Fruit fly (Drosophila melanogaster): Measurements from ENCODE around the gene Smr.

Smr gene

DNA sequence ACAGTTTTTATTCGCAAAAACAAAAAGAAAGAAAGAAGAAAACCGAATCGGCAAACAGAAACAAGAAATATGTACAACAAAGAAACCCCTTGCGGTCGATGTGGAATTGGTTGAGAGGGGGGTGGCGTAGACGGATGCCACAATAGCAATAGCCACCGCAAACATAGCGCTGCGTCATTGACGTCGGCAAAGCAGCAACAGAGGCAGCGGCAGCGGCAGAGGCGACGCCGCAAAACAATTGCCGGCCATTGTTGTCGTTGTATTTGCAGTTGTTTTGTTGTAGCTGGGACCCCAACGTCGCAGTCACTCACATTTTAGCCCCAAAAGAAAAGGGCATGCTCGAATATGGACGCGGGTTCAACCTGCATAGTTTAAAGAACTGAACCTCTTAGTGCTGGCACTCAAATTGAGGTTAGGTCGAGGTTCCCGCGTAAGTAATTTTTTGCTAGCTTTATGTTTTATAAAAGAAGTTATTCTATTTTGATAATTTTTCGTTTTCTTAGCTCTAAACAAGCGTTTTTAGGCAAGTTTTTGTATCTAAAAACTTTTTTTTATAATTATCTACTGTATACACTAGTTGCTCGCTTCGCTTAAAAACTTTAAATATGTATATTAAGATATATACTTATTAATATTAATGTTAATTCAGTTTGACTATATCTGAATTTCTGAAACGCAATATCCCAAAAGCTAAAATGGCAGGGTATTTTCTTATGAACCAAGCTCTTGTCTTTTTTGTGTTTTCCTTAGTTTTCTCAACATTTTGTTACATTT is 13.4 kb upstream of the Smr start (continued):
- peak; percentile 63 for TF ChIP-seq sens (GFP tag)
- TF ChIP-seq unc-4 (GFP tag; IDR thresholded peaks at IDR 0.05; ENCODE audit: partially characterized antibody) = no peak
- TF ChIP-seq fd64A (GFP tag; optimal IDR thresholded peaks at IDR 0.05) = no peak
- TF ChIP-seq trem (tag; optimal IDR thresholded peaks at IDR 0.05) = no peak
- no peak for TF ChIP-seq gfzf (GFP tag; optimal IDR thresholded peaks at IDR 0.05)
- no peak for TF ChIP-seq zf30C (GFP tag; optimal IDR thresholded peaks at IDR 0.05)
- TF ChIP-seq CG15514 (GFP tag; optimal IDR thresholded peaks at IDR 0.05) = peak; percentile 52
- TF ChIP-seq lab (GFP tag; optimal IDR thresholded peaks at IDR 0.05) = peak; percentile 65
- peak; percentile 76 for TF ChIP-seq HLH54F (GFP tag; optimal IDR thresholded peaks at IDR 0.05)
- peak; percentile 46 for TF ChIP-seq CG10654 (GFP tag; optimal IDR thresholded peaks at IDR 0.05)
- TF ChIP-seq HmgD (GFP tag; optimal IDR thresholded peaks at IDR 0.05) = no peak
- no peak for TF ChIP-seq B-H2 (GFP tag; optimal IDR thresholded peaks at IDR 0.05)
- TF ChIP-seq CG7963 (GFP tag; IDR thresholded peaks at IDR 0.05; ENCODE audit: partially characterized antibody) = no peak
- TF ChIP-seq Hmr (GFP tag; optimal IDR thresholded peaks at IDR 0.05) = peak; percentile 88
- TF ChIP-seq D19A (tag; optimal IDR thresholded peaks at IDR 0.05) = peak; percentile 85
- no peak for TF ChIP-seq CG17802 (tag; optimal IDR thresholded peaks at IDR 0.05)
- no peak for TF ChIP-seq gro (GFP tag; optimal IDR thresholded peaks at IDR 0.05)
- TF ChIP-seq CG10274 (GFP tag; optimal IDR thresholded peaks at IDR 0.05) = peak; percentile 67
- peak; percentile 51 for TF ChIP-seq CG17359 (tag; optimal IDR thresholded peaks at IDR 0.05)
- TF ChIP-seq Elba2 (GFP tag; optimal IDR thresholded peaks at IDR 0.05) = no peak
- peak; percentile 91 for TF ChIP-seq Rfx (GFP tag; IDR thresholded peaks at IDR 0.05)
- TF ChIP-seq Sry-β (GFP tag; optimal IDR thresholded peaks at IDR 0.05) = peak; percentile 30
- no peak for TF ChIP-seq pan (optimal IDR thresholded peaks at IDR 0.05)
- peak in 1 of 2 experiments; percentile 70 for TF ChIP-seq pan (GFP tag; optimal IDR thresholded peaks at IDR 0.05 in 1 of 2, IDR thresholded peaks at IDR 0.05 in 1 of 2)
- peak; percentile 71 for TF ChIP-seq CG9609 (GFP tag; optimal IDR thresholded peaks at IDR 0.05)
- TF ChIP-seq tio (GFP tag; optimal IDR thresholded peaks at IDR 0.05) = peak; percentile 75
- peak; percentile 86 for TF ChIP-seq CG32532 (GFP tag; IDR thresholded peaks at IDR 0.05)
- TF ChIP-seq corto (GFP tag; optimal IDR thresholded peaks at IDR 0.05) = no peak
- peak; percentile 84 for TF ChIP-seq dysf (GFP tag; IDR thresholded peaks at IDR 0.05)
- TF ChIP-seq CG17385 (GFP tag; optimal IDR thresholded peaks at IDR 0.05) = peak; percentile 50
- TF ChIP-seq klu (GFP tag; IDR thresholded peaks at IDR 0.05) = peak; percentile 62; the same call in 1 of the 2 replicates
- TF ChIP-seq nerfin-2 (GFP tag; IDR thresholded peaks at IDR 0.05; ENCODE audit: partially characterized antibody) = no peak
- TF ChIP-seq Side (GFP tag; optimal IDR thresholded peaks at IDR 0.05) = no peak
- TF ChIP-seq CG12744 (GFP tag; optimal IDR thresholded peaks at IDR 0.05) = no peak
- TF ChIP-seq CG34422 (GFP tag; IDR thresholded peaks at IDR 0.05) = peak; percentile 59; the same call in 2 of the 3 replicates
- TF ChIP-seq gem (tag; optimal IDR thresholded peaks at IDR 0.05) = peak; percentile 91
- no peak for TF ChIP-seq NC2α (GFP tag; optimal IDR thresholded peaks at IDR 0.05)
- TF ChIP-seq pita (GFP tag; optimal IDR thresholded peaks at IDR 0.05) = no peak
- peak; percentile 60; the same call in 1 of the 2 replicates for TF ChIP-seq Taf1 (GFP tag; IDR thresholded peaks at IDR 0.05)
- peak; percentile 74 for TF ChIP-seq Hand (GFP tag; optimal IDR thresholded peaks at IDR 0.05)
- peak; percentile 33 for TF ChIP-seq cwo (GFP tag; optimal IDR thresholded peaks at IDR 0.05)
- TF ChIP-seq ci (GFP tag; IDR thresholded peaks at IDR 0.05) = peak; percentile 44; the same call in 2 of the 3 replicates
- TF ChIP-seq CG3847 (GFP tag; IDR thresholded peaks at IDR 0.05) = peak; percentile 83
- TF ChIP-seq kay (GFP tag; optimal IDR thresholded peaks at IDR 0.05) = no peak
- peak; percentile 28 for TF ChIP-seq CG14710 (tag; optimal IDR thresholded peaks at IDR 0.05)
- peak; percentile 59 for TF ChIP-seq unpg (GFP tag; optimal IDR thresholded peaks at IDR 0.05)
- no peak for TF ChIP-seq CG15479 (GFP tag; optimal IDR thresholded peaks at IDR 0.05)
- TF ChIP-seq Atf6 (GFP tag; IDR thresholded peaks at IDR 0.05) = peak; percentile 49; the same call in 1 of the 2 replicates
- TF ChIP-seq NK7.1 (GFP tag; optimal IDR thresholded peaks at IDR 0.05) = no peak
